Fruit fly (Drosophila melanogaster): ENCODE results near the gene CSN8.

CSN8 gene

DNA sequence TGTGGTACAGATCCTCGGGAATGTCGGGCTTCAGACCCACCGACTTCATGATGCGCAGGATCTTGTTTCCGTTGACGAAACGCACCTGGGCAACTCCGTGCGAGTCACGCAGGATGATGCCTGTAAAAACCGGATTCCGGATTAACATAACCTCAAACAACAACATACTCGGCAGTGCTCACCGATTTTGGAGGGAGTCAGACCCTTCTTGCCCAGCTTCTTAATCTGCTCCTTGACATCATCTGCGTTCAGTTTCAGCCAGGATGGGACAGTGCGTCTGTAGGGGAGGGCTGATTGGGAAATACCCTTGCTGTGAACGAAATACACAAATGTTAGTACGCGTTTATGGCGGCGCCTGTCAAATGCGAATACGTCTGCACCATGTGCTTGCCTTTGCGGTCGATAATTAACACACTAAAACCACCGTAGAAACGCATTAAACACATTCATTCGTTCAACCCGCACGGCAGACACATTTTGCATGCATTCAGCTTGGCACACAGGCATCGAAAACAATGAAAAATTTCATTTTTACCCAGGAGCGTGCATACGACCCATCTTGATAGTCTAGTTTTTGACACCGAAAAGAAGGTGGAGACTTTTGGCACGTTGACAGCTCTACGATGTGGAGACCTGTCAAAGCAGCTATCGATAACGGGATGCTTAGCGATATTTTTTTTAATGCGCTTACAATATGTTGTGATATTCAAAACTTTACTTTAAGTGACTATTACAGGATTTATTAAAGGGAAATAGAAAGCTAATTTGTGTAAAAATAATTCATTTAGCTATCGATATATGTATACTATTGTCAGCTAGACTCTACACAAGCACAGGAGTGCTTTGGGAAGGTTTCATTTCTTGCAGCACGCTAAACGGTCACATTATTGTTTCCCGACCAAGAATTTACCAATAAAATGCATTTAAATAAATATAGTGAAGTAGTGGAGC, at the start of gene CSN8, which contains the start of gene RpS13 (continued):
- TF ChIP-seq CG1647 (GFP tag; optimal IDR thresholded peaks at IDR 0.05) (no peak), Nf-YA (GFP tag; IDR thresholded peaks at IDR 0.05) (no peak), CG7372 (GFP tag; IDR thresholded peaks at IDR 0.05) (no peak), gfzf (GFP tag; optimal IDR thresholded peaks at IDR 0.05) (peak; percentile 85), mirr (GFP tag; optimal IDR thresholded peaks at IDR 0.05) (no peak), salm (tag; optimal IDR thresholded peaks at IDR 0.05) (peak; percentile 4), CG2889 (GFP tag; IDR thresholded peaks at IDR 0.05) (no peak), CG4820 (GFP tag; optimal IDR thresholded peaks at IDR 0.05) (no peak), CG14667 (GFP tag; IDR thresholded peaks at IDR 0.05) (no peak), knrl (GFP tag; IDR thresholded peaks at IDR 0.05; ENCODE audit: partially characterized antibody) (peak; percentile 95), p53 (GFP tag; optimal IDR thresholded peaks at IDR 0.05) (no peak), CG11696 (GFP tag; IDR thresholded peaks at IDR 0.05) (no peak), CG34224 (GFP tag; IDR thresholded peaks at IDR 0.05; ENCODE audit: partially characterized antibody) (peak; percentile 93), ara (GFP tag; IDR thresholded peaks at IDR 0.05) (no peak), CG32772 (GFP tag; IDR thresholded peaks at IDR 0.05) (no peak), CG17829 (tag; optimal IDR thresholded peaks at IDR 0.05) (peak; percentile 60), CG9817 (tag; optimal IDR thresholded peaks at IDR 0.05) (no peak), dm (GFP tag; optimal IDR thresholded peaks at IDR 0.05) (peak; percentile 92), Mes4 (GFP tag; optimal IDR thresholded peaks at IDR 0.05) (peak; percentile 26), pho (GFP tag; optimal IDR thresholded peaks at IDR 0.05) (peak; percentile 29), klu (GFP tag; IDR thresholded peaks at IDR 0.05) (no peak), Dll (GFP tag; IDR thresholded peaks at IDR 0.05; ENCODE audit: partially characterized antibody) (peak; percentile 97), unpg (GFP tag; optimal IDR thresholded peaks at IDR 0.05) (peak; percentile 27), Drgx (GFP tag; IDR thresholded peaks at IDR 0.05) (peak; percentile 16; the same call in 1 of the 2 replicates), BtbVII (GFP tag; optimal IDR thresholded peaks at IDR 0.05) (no peak), slbo (GFP tag; IDR thresholded peaks at IDR 0.05) (no peak), ac (GFP tag; optimal IDR thresholded peaks at IDR 0.05) (no peak), CG12299 (tag; optimal IDR thresholded peaks at IDR 0.05) (peak; percentile 56), CG2116 (GFP tag; optimal IDR thresholded peaks at IDR 0.05) (peak; percentile 98), CG43689 (GFP tag; IDR thresholded peaks at IDR 0.05) (no peak), Doc3 (GFP tag; IDR thresholded peaks at IDR 0.05; ENCODE audit: partially characterized antibody) (peak; percentile 93), CG2129 (GFP tag; IDR thresholded peaks at IDR 0.05; ENCODE audit: partially characterized antibody) (peak; percentile 91), Rfx (GFP tag; IDR thresholded peaks at IDR 0.05) (peak; percentile 43), CG18262 (tag; optimal IDR thresholded peaks at IDR 0.05) (peak; percentile 38), CG16779 (GFP tag; IDR thresholded peaks at IDR 0.05) (0 out of 2 replicates have a peak, but pooled peaks have one; percentile 31), CG30020 (tag; optimal IDR thresholded peaks at IDR 0.05) (peak; percentile 64), CG4360 (GFP tag; IDR thresholded peaks at IDR 0.05) (no peak), CG17912 (GFP tag; optimal IDR thresholded peaks at IDR 0.05) (peak; percentile 16), CG10366 (GFP tag; IDR thresholded peaks at IDR 0.05) (no peak), Jarid2 (GFP tag; optimal IDR thresholded peaks at IDR 0.05) (peak; percentile 36), vvl (GFP tag; IDR thresholded peaks at IDR 0.05) (peak; percentile 13; the same call in 1 of the 2 replicates), CG4707 (GFP tag; optimal IDR thresholded peaks at IDR 0.05) (no peak), CG11456 (GFP tag; IDR thresholded peaks at IDR 0.05) (no peak), CG31365 (tag; optimal IDR thresholded peaks at IDR 0.05) (peak; percentile 23), cato (GFP tag; optimal IDR thresholded peaks at IDR 0.05; ENCODE audit: borderline replicate concordance) (no peak), CG4424 (GFP tag; optimal IDR thresholded peaks at IDR 0.05) (no peak), CG3847 (GFP tag; IDR thresholded peaks at IDR 0.05) (0 out of 2 replicates have a peak, but pooled peaks have one; percentile 7), Bgb (GFP tag; IDR thresholded peaks at IDR 0.05; ENCODE audit: partially characterized antibody) (peak; percentile 90), CG10543 (GFP tag; optimal IDR thresholded peaks at IDR 0.05) (no peak)

Data from whole organism, embryonic.